Fruit fly (Drosophila melanogaster) Kc167 (cell line): ENCODE measurements around the gene grsm.

Experiments used
- Myc ChIP-seq: fragments of >200 bp; optimal IDR thresholded peaks from 2 replicates; lab custom pipeline; 2017; ENCODE audit warnings: missing external identifiers
- h ChIP-seq: fragments of >200 bp; optimal IDR thresholded peaks from 3 replicates; lab custom pipeline; 2018; ENCODE audit warnings: missing external identifiers
- insv ChIP-seq: fragments of >200 bp; optimal IDR thresholded peaks from 3 replicates; lab custom pipeline; 2018; ENCODE audit warnings: missing external identifiers
- psq ChIP-seq: fragments of >200 bp; optimal IDR thresholded peaks from 2 replicates; lab custom pipeline; 2017; ENCODE audit warnings: missing external identifiers
- ttk ChIP-seq: sonication (Bioruptor generic); optimal IDR thresholded peaks from 2 replicates; lab custom pipeline; 2017; ENCODE audit warnings: missing external identifiers

dm6 chr3R:12960227-12960626 is 7.3 kb downstream of the grsm start:
- TF ChIP-seq h (lab: Kevin White, UChicago): no peak
- TF ChIP-seq Myc (lab: Kevin White, UChicago): no peak
- TF ChIP-seq insv (lab: Kevin White, UChicago): no peak
- TF ChIP-seq psq (lab: Kevin White, UChicago): no peak
- no peak for TF ChIP-seq ttk (lab: Kevin White, UChicago)
